Fruit fly (Drosophila melanogaster) whole organism, embryonic: ENCODE data around the gene cmb.

Experiments
- CG15011 ChIP-seq: fragments of 200-800 bp; sonication (Bioruptor generic); optimal IDR thresholded peaks from 3 replicates; lab custom pipeline; 2018; ENCODE audit warnings: missing biosample characterization, mild to moderate bottlenecking, missing genetic modification characterization
- CG8290 ChIP-seq, 3 experiments: fragments of 200-800 bp; sonication (Bioruptor generic); optimal IDR thresholded peaks; 2 replicates each; lab custom pipeline; 2016 to 2019; ENCODE audit warnings: missing biosample characterization in 3 of 3, missing genetic modification characterization in 3 of 3, mild to moderate bottlenecking in 2 of 3, moderate library complexity in 1 of 3
- Dref ChIP-seq: fragments of 200-800 bp; sonication (Bioruptor generic); IDR thresholded peaks from 2 replicates; pipeline ENCODE4 v1.3.6; 2022; ENCODE audit warnings: missing biosample characterization, missing genetic modification characterization
- Gug ChIP-seq: fragments of 200-800 bp; sonication (Bioruptor generic); IDR thresholded peaks from 4 replicates; pipeline ENCODE4 v1.3.6; 2022; ENCODE audit warnings: missing biosample characterization, missing genetic modification characterization
- gfzf ChIP-seq: fragments of 200-800 bp; sonication (Bioruptor generic); optimal IDR thresholded peaks from 2 replicates; lab custom pipeline; 2016; ENCODE audit warnings: missing biosample characterization, mild to moderate bottlenecking, missing genetic modification characterization, moderate library complexity
- schlank ChIP-seq: fragments of 200-800 bp; sonication (Bioruptor generic); optimal IDR thresholded peaks from 2 replicates; lab custom pipeline; 2018; ENCODE audit warnings: missing biosample characterization, mild to moderate bottlenecking, missing genetic modification characterization
- sd ChIP-seq: fragments of 200-800 bp; sonication (Bioruptor generic); optimal IDR thresholded peaks from 3 replicates; lab custom pipeline; 2018; ENCODE audit warnings: missing biosample characterization, mild to moderate bottlenecking, missing genetic modification characterization, moderate library complexity
- usp ChIP-seq: fragments of >200 bp; optimal IDR thresholded peaks from 2 replicates; lab custom pipeline; 2017; ENCODE audit warnings: missing biosample characterization, missing genetic modification characterization
- zen2 ChIP-seq: fragments of 200-800 bp; sonication (Bioruptor generic); IDR thresholded peaks from 3 replicates; pipeline ENCODE4 v1.3.6; 2022; ENCODE audit warnings: missing biosample characterization, missing genetic modification characterization; ENCODE audit not compliant: partially characterized antibody

DNA sequence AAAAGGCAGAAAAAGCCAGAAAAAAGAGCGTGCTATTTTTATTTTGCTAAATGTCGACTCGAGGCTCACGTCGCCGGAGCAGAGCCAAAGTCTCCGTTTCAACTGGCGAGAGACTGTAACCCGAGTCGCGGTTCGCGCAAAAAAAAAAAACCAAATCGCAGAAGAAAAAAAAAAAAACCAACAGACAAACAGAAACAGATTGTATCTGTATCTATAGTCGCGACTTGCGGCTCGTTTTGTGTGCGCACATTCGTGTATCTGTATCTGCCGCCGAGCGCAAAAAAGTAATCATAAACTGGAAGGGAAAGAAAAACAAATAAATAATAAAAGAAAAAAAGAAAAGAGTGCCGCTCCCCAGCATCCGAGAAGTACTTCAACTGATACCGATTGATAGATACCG is 52.7 kb downstream of the cmb start:
- TF ChIP-seq usp (no peak), Gug (GFP tag; lab: Robert Waterston, UW) (no peak), CG8290 (GFP tag; optimal IDR thresholded peaks at IDR 0.05; lab: Kevin White, UChicago) (no peak), CG8290 (tag; optimal IDR thresholded peaks at IDR 0.05; lab: Kevin White, UChicago) (no peak), sd (tag; lab: Kevin White, UChicago) (no peak), zen2 (GFP tag; lab: Robert Waterston, UW) (no peak), CG15011 (GFP tag; lab: Kevin White, UChicago) (no peak), schlank (tag; lab: Kevin White, UChicago) (no peak), Dref (GFP tag; lab: Robert Waterston, UW) (no peak), gfzf (GFP tag; lab: Kevin White, UChicago) (no peak)
